Worm (Caenorhabditis elegans) whole organism, midembryonic: ENCODE data around the gene irld-49.

Source experiments
- T22C8.4 ChIP-seq: fragments of 200-800 bp; sonication (Bioruptor generic); IDR thresholded peaks from 2 replicates; pipeline ENCODE4 v1.3.6; 2022; ENCODE audit warnings: missing genetic modification characterization, missing compliant biosample characterization
- cog-1 ChIP-seq: sonication (generic microtip); optimal IDR thresholded peaks from 2 replicates; lab custom pipeline; 2016; ENCODE audit warnings: missing genetic modification characterization, missing compliant biosample characterization
- flt-1 ChIP-seq: fragments of 200-800 bp; sonication (Bioruptor generic); IDR thresholded peaks from 2 replicates; pipeline ENCODE4 v1.3.6; 2022; ENCODE audit warnings: missing genetic modification characterization, missing compliant biosample characterization
- klf-2 ChIP-seq: fragments of 200-800 bp; sonication (Bioruptor generic); conservative IDR thresholded peaks from 2 replicates; pipeline ENCODE4 v1.3.6; 2022; ENCODE audit warnings: missing genetic modification reagents, missing genetic modification characterization, missing compliant biosample characterization
- med-1 ChIP-seq: sonication (generic microtip); optimal IDR thresholded peaks from 2 replicates; lab custom pipeline; 2017; ENCODE audit warnings: missing genetic modification characterization, mild to moderate bottlenecking, missing compliant biosample characterization, antibody characterized with exemption, missing genetic modification reagents; ENCODE audit not compliant: insufficient read depth
- ref-1 ChIP-seq: fragments of 200-800 bp; sonication (Bioruptor generic); conservative IDR thresholded peaks from 2 replicates; pipeline ENCODE4 v1.3.6; 2022; ENCODE audit warnings: missing genetic modification reagents, missing genetic modification characterization, missing compliant biosample characterization
- tab-1 ChIP-seq: fragments of 200-800 bp; sonication (Bioruptor generic); IDR thresholded peaks from 2 replicates; pipeline ENCODE4 v1.3.6; 2022; ENCODE audit warnings: missing genetic modification characterization, missing compliant biosample characterization
- ztf-23 ChIP-seq: fragments of 200-800 bp; sonication (Bioruptor generic); IDR thresholded peaks from 2 replicates; pipeline ENCODE4 v1.3.6; 2022; ENCODE audit warnings: missing genetic modification reagents, missing genetic modification characterization, missing compliant biosample characterization
- ztf-29 ChIP-seq: fragments of 200-800 bp; sonication (Bioruptor generic); IDR thresholded peaks from 2 replicates; pipeline ENCODE4 v1.3.6; 2022; ENCODE audit warnings: missing genetic modification reagents, missing genetic modification characterization, missing compliant biosample characterization

Gene irld-49

ce11 chrII:2934354-2934753, 9.6 kb upstream of the irld-49 start, which contains the start of gene irld-67:
Gene irld-67, minus strand, starts transcription at chrII:2934454.
- TF ChIP-seq flt-1 (GFP tag; lab: Robert Waterston, UW) (no peak), ztf-29 (GFP tag; lab: Robert Waterston, UW) (no peak), T22C8.4 (no peak), ztf-23 (GFP tag; lab: Robert Waterston, UW) (no peak), med-1 (GFP tag; lab: Kevin White, UChicago) (no peak), tab-1 (GFP tag; lab: Robert Waterston, UW) (no peak), cog-1 (no peak), klf-2 (no peak), ref-1 (GFP tag; lab: Robert Waterston, UW) (no peak)

- TF ChIP-seq ztf-29 (GFP tag; lab: Robert Waterston, UW) = no peak
- TF ChIP-seq klf-2 = no peak
- TF ChIP-seq T22C8.4 = no peak
- no peak for TF ChIP-seq flt-1 (GFP tag; lab: Robert Waterston, UW)
- TF ChIP-seq ztf-23 (GFP tag; lab: Robert Waterston, UW) = no peak
- TF ChIP-seq med-1 (GFP tag; lab: Kevin White, UChicago) = no peak
- no peak for TF ChIP-seq ref-1 (GFP tag; lab: Robert Waterston, UW)
- no peak for TF ChIP-seq cog-1
- TF ChIP-seq tab-1 (GFP tag; lab: Robert Waterston, UW) = no peak
Observed at ce11 chrII:2937852-2938251, 6.1 kb upstream of the irld-49 start, which contains the start of gene irld-65. Gene irld-65, minus strand, starts transcription at chrII:2937952.

- no peak for TF ChIP-seq ztf-29 (GFP tag; lab: Robert Waterston, UW)
Observed at ce11 chrII:2939681-2940080, 4.3 kb upstream of the irld-49 start.

ce11 chrII:2940747-2941146, 3.2 kb upstream of the irld-49 start, which contains the start of gene irld-66:
Gene irld-66, minus strand, starts transcription at chrII:2940847.
- TF ChIP-seq ztf-29 (GFP tag; lab: Robert Waterston, UW) (no peak), ref-1 (GFP tag; lab: Robert Waterston, UW) (no peak), cog-1 (no peak), T22C8.4 (no peak), ztf-23 (GFP tag; lab: Robert Waterston, UW) (no peak), tab-1 (GFP tag; lab: Robert Waterston, UW) (no peak), klf-2 (no peak), flt-1 (GFP tag; lab: Robert Waterston, UW) (no peak), med-1 (GFP tag; lab: Kevin White, UChicago) (no peak)

ce11 chrII:2946438-2946837, 2.5 kb downstream of the irld-49 start, which contains the start of gene srw-79:
Gene srw-79, plus strand, starts transcription at chrII:2946738.
- no peak for TF ChIP-seq ref-1 (GFP tag; lab: Robert Waterston, UW)
- TF ChIP-seq klf-2 = no peak
- no peak for TF ChIP-seq ztf-29 (GFP tag; lab: Robert Waterston, UW)
- no peak for TF ChIP-seq T22C8.4
- TF ChIP-seq flt-1 (GFP tag; lab: Robert Waterston, UW) = no peak
- TF ChIP-seq tab-1 (GFP tag; lab: Robert Waterston, UW) = no peak
- TF ChIP-seq ztf-23 (GFP tag; lab: Robert Waterston, UW) = no peak
- TF ChIP-seq cog-1 = no peak

ce11 chrII:2948614-2949013, 4.6 kb downstream of the irld-49 start:
- TF ChIP-seq flt-1 (GFP tag; lab: Robert Waterston, UW) (no peak), ref-1 (GFP tag; lab: Robert Waterston, UW) (no peak), med-1 (GFP tag; lab: Kevin White, UChicago) (no peak), klf-2 (no peak), tab-1 (GFP tag; lab: Robert Waterston, UW) (no peak), T22C8.4 (no peak), cog-1 (no peak), ztf-29 (GFP tag; lab: Robert Waterston, UW) (no peak), ztf-23 (GFP tag; lab: Robert Waterston, UW) (no peak)

- TF ChIP-seq T22C8.4 (no peak), cog-1 (no peak), flt-1 (GFP tag; lab: Robert Waterston, UW) (no peak), ztf-29 (GFP tag; lab: Robert Waterston, UW) (no peak), ztf-23 (GFP tag; lab: Robert Waterston, UW) (no peak), klf-2 (no peak), med-1 (GFP tag; lab: Kevin White, UChicago) (no peak), ref-1 (GFP tag; lab: Robert Waterston, UW) (no peak), tab-1 (GFP tag; lab: Robert Waterston, UW) (no peak)
Observed at ce11 chrII:2952629-2953028, 8.7 kb downstream of the irld-49 start, which contains the start of gene irld-51. Gene irld-51, minus strand, starts transcription at chrII:2952729.

ce11 chrII:2955656-2956115, 11.7 kb downstream of the irld-49 start, which contains the start of gene irld-48:
Gene irld-48, plus strand, starts transcription at chrII:2956065.
- TF ChIP-seq tab-1 (GFP tag; lab: Robert Waterston, UW) = no peak
- no peak for TF ChIP-seq T22C8.4
- TF ChIP-seq ztf-29 (GFP tag; lab: Robert Waterston, UW) = no peak
- TF ChIP-seq flt-1 (GFP tag; lab: Robert Waterston, UW) = no peak
- TF ChIP-seq cog-1 = no peak
- TF ChIP-seq klf-2 = no peak
- TF ChIP-seq ztf-23 (GFP tag; lab: Robert Waterston, UW) = no peak
- no peak for TF ChIP-seq med-1 (GFP tag; lab: Kevin White, UChicago)
- TF ChIP-seq ref-1 (GFP tag; lab: Robert Waterston, UW) = no peak

- TF ChIP-seq tab-1 (GFP tag; lab: Robert Waterston, UW) (no peak), med-1 (GFP tag; lab: Kevin White, UChicago) (no peak), ref-1 (GFP tag; lab: Robert Waterston, UW) (no peak), T22C8.4 (no peak), cog-1 (no peak), ztf-23 (GFP tag; lab: Robert Waterston, UW) (no peak), flt-1 (GFP tag; lab: Robert Waterston, UW) (no peak), klf-2 (no peak), ztf-29 (GFP tag; lab: Robert Waterston, UW) (no peak)
Observed at ce11 chrII:2958308-2958707, 14.3 kb downstream of the irld-49 start, which contains the start of gene srw-60. Gene srw-60, plus strand, starts transcription at chrII:2958608.
